Fruit fly (Drosophila melanogaster): ENCODE data around the gene CG5854.

The CG5854 gene

dm6 chr3R:23886270-23887095, 47.2 kb upstream of the CG5854 start (continued):
- TF ChIP-seq CG10267 (tag; optimal IDR thresholded peaks at IDR 0.05) (peak; percentile 91), gcm (GFP tag; optimal IDR thresholded peaks at IDR 0.05) (peak; percentile 93), stwl (tag; optimal IDR thresholded peaks at IDR 0.05) (peak; percentile 71), wdn (GFP tag; IDR thresholded peaks at IDR 0.05) (0 out of 2 replicates have a peak, but pooled peaks have one; percentile 41), C15 (GFP tag; IDR thresholded peaks at IDR 0.05) (0 out of 3 replicates have a peak, but pooled peaks have one; percentile 35), zf30C (GFP tag; optimal IDR thresholded peaks at IDR 0.05) (no peak), Bdp1 (GFP tag; optimal IDR thresholded peaks at IDR 0.05) (peak; percentile 68), CG1602 (GFP tag; optimal IDR thresholded peaks at IDR 0.05) (peak; percentile 83), NC2β (GFP tag; optimal IDR thresholded peaks at IDR 0.05) (peak; percentile 74), slou (GFP tag; optimal IDR thresholded peaks at IDR 0.05) (no peak), emc (GFP tag; optimal IDR thresholded peaks at IDR 0.05) (no peak), CG7556 (GFP tag; optimal IDR thresholded peaks at IDR 0.05) (peak; percentile 86), vnd (GFP tag; IDR thresholded peaks at IDR 0.05; ENCODE audit: partially characterized antibody) (no peak), Fer1 (GFP tag; optimal IDR thresholded peaks at IDR 0.05) (peak; percentile 72), CG10274 (GFP tag; optimal IDR thresholded peaks at IDR 0.05) (peak; percentile 36), Vsx1 (GFP tag; optimal IDR thresholded peaks at IDR 0.05) (peak; percentile 70), Dad (GFP tag; optimal IDR thresholded peaks at IDR 0.05) (peak; percentile 62), Poxn (GFP tag; IDR thresholded peaks at IDR 0.05) (no peak), CG12659 (GFP tag; optimal IDR thresholded peaks at IDR 0.05) (peak; percentile 70), danr (GFP tag; IDR thresholded peaks at IDR 0.05) (peak; percentile 55), salm (tag; optimal IDR thresholded peaks at IDR 0.05) (peak; percentile 80), HLH54F (GFP tag; optimal IDR thresholded peaks at IDR 0.05) (peak; percentile 45), sd (tag; optimal IDR thresholded peaks at IDR 0.05) (peak; percentile 81), pzg (GFP tag; optimal IDR thresholded peaks at IDR 0.05) (no peak), CG33557 (GFP tag; optimal IDR thresholded peaks at IDR 0.05) (peak; percentile 95), D (optimal IDR thresholded peaks at IDR 0.05) (no peak), D (GFP tag; optimal IDR thresholded peaks at IDR 0.05) (peak; percentile 93), CG10565 (GFP tag; optimal IDR thresholded peaks at IDR 0.05) (peak; percentile 41), unpg (GFP tag; optimal IDR thresholded peaks at IDR 0.05) (peak; percentile 92), gce (GFP tag; IDR thresholded peaks at IDR 0.05) (peak; percentile 77; the same call in 2 of the 3 replicates), Xbp1 (GFP tag; optimal IDR thresholded peaks at IDR 0.05) (peak; percentile 83), zfh2 (GFP tag; optimal IDR thresholded peaks at IDR 0.05) (peak; percentile 8), Ssrp (tag; optimal IDR thresholded peaks at IDR 0.05) (peak; percentile 91), B-H2 (GFP tag; optimal IDR thresholded peaks at IDR 0.05) (no peak), eyg (GFP tag; optimal IDR thresholded peaks at IDR 0.05) (peak; percentile 53), Optix (GFP tag; IDR thresholded peaks at IDR 0.05) (peak; percentile 81), CG11456 (GFP tag; IDR thresholded peaks at IDR 0.05) (peak; percentile 56; the same call in 1 of the 3 replicates), CG14014 (GFP tag; IDR thresholded peaks at IDR 0.05) (peak; percentile 77), CG32772 (GFP tag; IDR thresholded peaks at IDR 0.05) (peak; percentile 79), sc (optimal IDR thresholded peaks at IDR 0.05) (no peak), sc (GFP tag; optimal IDR thresholded peaks at IDR 0.05) (peak; percentile 85), ara (GFP tag; IDR thresholded peaks at IDR 0.05) (peak; percentile 92), CG15696 (tag; optimal IDR thresholded peaks at IDR 0.05) (peak; percentile 95), yki (optimal IDR thresholded peaks at IDR 0.05) (no peak), fd3F (GFP tag; optimal IDR thresholded peaks at IDR 0.05) (peak; percentile 17), CG15073 (GFP tag; optimal IDR thresholded peaks at IDR 0.05) (peak; percentile 88), trem (tag; optimal IDR thresholded peaks at IDR 0.05) (peak; percentile 94), CG11093 (GFP tag; IDR thresholded peaks at IDR 0.05) (peak; percentile 75), E2f1 (GFP tag; IDR thresholded peaks at IDR 0.05) (peak; percentile 82), toy (GFP tag; IDR thresholded peaks at IDR 0.05) (no peak)
